Fruit fly (Drosophila melanogaster) whole organism, embryonic: ENCODE measurements around the gene kel.
A peak's percentile ranks its signal among the peaks of the same experiment; 100 is the strongest.

Experiments used
- CG10959 ChIP-seq: fragments of 200-800 bp; sonication (Bioruptor generic); IDR thresholded peaks from 2 replicates; pipeline ENCODE4 v1.3.6; 2022; ENCODE audit warnings: missing biosample characterization, missing genetic modification characterization
- CG12659 ChIP-seq: fragments of 200-800 bp; sonication (Bioruptor generic); optimal IDR thresholded peaks from 3 replicates; lab custom pipeline; 2017; ENCODE audit warnings: mild to moderate bottlenecking, missing biosample characterization, missing genetic modification reagents, missing genetic modification characterization
- CG12744 ChIP-seq: fragments of 200-800 bp; sonication (Bioruptor generic); optimal IDR thresholded peaks from 2 replicates; lab custom pipeline; 2016; ENCODE audit warnings: missing biosample characterization, missing genetic modification characterization
- CG15073 ChIP-seq: fragments of 200-800 bp; sonication (Bioruptor generic); optimal IDR thresholded peaks from 2 replicates; lab custom pipeline; 2016; ENCODE audit warnings: missing biosample characterization, missing genetic modification characterization
- CG15269 ChIP-seq: fragments of 200-800 bp; sonication (Bioruptor generic); optimal IDR thresholded peaks from 2 replicates; lab custom pipeline; 2018; ENCODE audit warnings: missing biosample characterization, mild to moderate bottlenecking, missing genetic modification characterization, moderate library complexity
- CG18262 ChIP-seq: fragments of 200-800 bp; optimal IDR thresholded peaks from 3 replicates; lab custom pipeline; 2019; ENCODE audit warnings: missing biosample characterization, mild to moderate bottlenecking, missing genetic modification characterization, moderate library complexity
- CG34376 ChIP-seq: fragments of 200-800 bp; sonication (Bioruptor generic); optimal IDR thresholded peaks from 2 replicates; lab custom pipeline; 2018; ENCODE audit warnings: missing biosample characterization, mild to moderate bottlenecking, missing genetic modification characterization
- CG4424 ChIP-seq: fragments of 200-800 bp; sonication (Bioruptor generic); optimal IDR thresholded peaks from 3 replicates; lab custom pipeline; 2016; ENCODE audit warnings: missing biosample characterization, missing genetic modification characterization
- CG4730 ChIP-seq: fragments of 200-800 bp; sonication (Bioruptor generic); IDR thresholded peaks from 2 replicates; pipeline ENCODE4 v1.3.6; 2022; ENCODE audit warnings: missing biosample characterization, missing genetic modification characterization
- CG4820 ChIP-seq: fragments of 200-800 bp; sonication (Bioruptor generic); optimal IDR thresholded peaks from 3 replicates; lab custom pipeline; 2016; ENCODE audit warnings: missing biosample characterization, missing genetic modification characterization
- CG6654 ChIP-seq: fragments of 200-800 bp; sonication (Bioruptor generic); optimal IDR thresholded peaks from 2 replicates; lab custom pipeline; 2017; ENCODE audit warnings: missing biosample characterization, mild to moderate bottlenecking, missing genetic modification characterization
- CG8924 ChIP-seq: fragments of 200-800 bp; optimal IDR thresholded peaks from 3 replicates; lab custom pipeline; 2019; ENCODE audit warnings: missing biosample characterization, mild to moderate bottlenecking, missing genetic modification characterization, moderate library complexity
- CG9876 ChIP-seq: fragments of 200-800 bp; sonication (Bioruptor generic); optimal IDR thresholded peaks from 2 replicates; lab custom pipeline; 2016; ENCODE audit warnings: missing biosample characterization, missing genetic modification characterization
- Fer2 ChIP-seq: fragments of 200-800 bp; sonication (Bioruptor generic); optimal IDR thresholded peaks from 2 replicates; lab custom pipeline; 2018; ENCODE audit warnings: missing biosample characterization, mild to moderate bottlenecking, missing genetic modification characterization, moderate library complexity
- GATAe ChIP-seq: fragments of 200-800 bp; sonication (Bioruptor generic); conservative IDR thresholded peaks from 2 replicates; pipeline ENCODE4 v1.3.6; 2022; ENCODE audit warnings: missing biosample characterization, missing genetic modification characterization
- Hey ChIP-seq: fragments of 200-800 bp; sonication (Bioruptor generic); optimal IDR thresholded peaks from 3 replicates; lab custom pipeline; 2018; ENCODE audit warnings: missing biosample characterization, mild to moderate bottlenecking, missing genetic modification characterization
- Lim3 ChIP-seq: fragments of 200-800 bp; sonication (Bioruptor generic); IDR thresholded peaks from 2 replicates; pipeline ENCODE4 v1.3.6; 2022; ENCODE audit warnings: missing biosample characterization, missing genetic modification characterization
- Med ChIP-seq: fragments of 200-800 bp; sonication (Bioruptor generic); peaks from one replicate; lab custom pipeline; 2016; ENCODE audit warnings: missing biosample characterization, missing genetic modification characterization, mild to moderate bottlenecking, inconsistent platforms, moderate library complexity
- Pdp1 ChIP-seq, 2 experiments: fragments of 200-800 bp; sonication (Bioruptor generic); optimal IDR thresholded peaks; 3 replicates each; lab custom pipeline; 2016; ENCODE audit warnings: missing biosample characterization in 2 of 2, missing genetic modification characterization in 2 of 2, mild to moderate bottlenecking in 1 of 2, moderate library complexity in 1 of 2
- Trl ChIP-seq, 3 experiments: fragments of >200 bp in 2 of 3; fragments of 200-800 bp in 1 of 3; sonication (Bioruptor generic) in 1 of 3; optimal IDR thresholded peaks; 2 replicates in 1 of 3; 3 replicates in 2 of 3; lab custom pipeline; 2016 to 2017; ENCODE audit warnings: missing biosample characterization in 1 of 3, missing genetic modification characterization in 1 of 3
- abd-A ChIP-seq: fragments of 200-800 bp; sonication (Bioruptor generic); optimal IDR thresholded peaks from 3 replicates; lab custom pipeline; 2019; ENCODE audit warnings: missing biosample characterization, mild to moderate bottlenecking, missing genetic modification characterization, moderate library complexity
- br ChIP-seq: fragments of >200 bp; optimal IDR thresholded peaks from 2 replicates; lab custom pipeline; 2017
- esg ChIP-seq: fragments of 200-800 bp; sonication (Bioruptor generic); conservative IDR thresholded peaks from 2 replicates; pipeline ENCODE4 v1.3.6; 2022; ENCODE audit warnings: missing biosample characterization, missing genetic modification characterization
- exex ChIP-seq: fragments of 200-800 bp; sonication (Bioruptor generic); optimal IDR thresholded peaks from 4 replicates; lab custom pipeline; 2018; ENCODE audit warnings: missing biosample characterization, mild to moderate bottlenecking, missing genetic modification characterization, moderate library complexity
- gce ChIP-seq: fragments of 200-800 bp; sonication (Bioruptor generic); IDR thresholded peaks from 3 replicates; pipeline ENCODE4 v1.3.6; 2022; ENCODE audit warnings: missing biosample characterization, missing genetic modification characterization
- grn ChIP-seq: fragments of 200-800 bp; sonication (Bioruptor generic); optimal IDR thresholded peaks from 3 replicates; lab custom pipeline; 2017; ENCODE audit warnings: missing biosample characterization, missing genetic modification characterization
- gsb-n ChIP-seq: fragments of 200-800 bp; sonication (Bioruptor generic); optimal IDR thresholded peaks from 3 replicates; lab custom pipeline; 2018; ENCODE audit warnings: missing biosample characterization, mild to moderate bottlenecking, missing genetic modification characterization
- lab ChIP-seq: fragments of 200-800 bp; sonication (Bioruptor generic); optimal IDR thresholded peaks from 3 replicates; lab custom pipeline; 2017; ENCODE audit warnings: missing biosample characterization, missing genetic modification characterization, mild to moderate bottlenecking, moderate library complexity, missing genetic modification reagents
- mirr ChIP-seq: fragments of 200-800 bp; sonication (Bioruptor generic); optimal IDR thresholded peaks from 3 replicates; lab custom pipeline; 2018; ENCODE audit warnings: missing biosample characterization, mild to moderate bottlenecking, missing genetic modification characterization
- pros ChIP-seq: fragments of 200-800 bp; sonication (Bioruptor generic); optimal IDR thresholded peaks from 3 replicates; lab custom pipeline; 2019; ENCODE audit warnings: missing biosample characterization, mild to moderate bottlenecking, missing genetic modification characterization, moderate library complexity
- sc ChIP-seq, 3 experiments: fragments of >200 bp in 2 of 3; fragments of 200-800 bp in 1 of 3; sonication (Bioruptor generic) in 1 of 3; optimal IDR thresholded peaks; 2 replicates in 2 of 3; 3 replicates in 1 of 3; lab custom pipeline; 2017; ENCODE audit warnings: mild to moderate bottlenecking in 1 of 3, missing biosample characterization in 1 of 3, missing genetic modification characterization in 1 of 3, missing genetic modification reagents in 1 of 3
- sens ChIP-seq: fragments of 200-800 bp; sonication (Bioruptor generic); peaks from one replicate; lab custom pipeline; 2016; ENCODE audit warnings: missing biosample characterization, missing genetic modification characterization
- sug ChIP-seq: fragments of 200-800 bp; optimal IDR thresholded peaks from 2 replicates; lab custom pipeline; 2019; ENCODE audit warnings: missing biosample characterization, mild to moderate bottlenecking, missing genetic modification characterization, moderate library complexity
- tap ChIP-seq: fragments of 200-800 bp; optimal IDR thresholded peaks from 3 replicates; lab custom pipeline; 2019; ENCODE audit warnings: missing biosample characterization, mild to moderate bottlenecking, missing genetic modification characterization, moderate library complexity
- wor ChIP-seq: fragments of 200-800 bp; sonication (Bioruptor generic); IDR thresholded peaks from 2 replicates; pipeline ENCODE4 v1.3.6; 2022; ENCODE audit warnings: missing biosample characterization, missing genetic modification characterization

kel gene

DNA sequence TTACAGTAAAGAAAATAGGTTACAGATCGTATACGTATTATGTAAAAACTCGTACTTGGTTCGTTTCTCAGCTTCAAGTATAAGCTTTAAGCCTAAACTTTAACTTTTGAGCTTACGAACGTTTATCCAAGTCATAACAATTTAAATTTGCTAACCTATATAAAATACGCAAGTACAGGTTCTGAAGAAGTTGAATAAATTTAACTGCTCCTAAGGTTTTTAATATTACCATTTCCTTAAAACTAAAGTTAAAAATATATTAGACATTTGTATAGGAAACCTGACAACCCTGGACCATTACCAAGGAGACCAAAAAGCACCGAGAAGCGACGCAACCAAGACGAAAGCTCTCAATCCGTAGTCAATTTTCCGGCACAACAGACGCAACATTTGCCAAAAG lies 18.2 kb downstream of the kel start, which contains the start of gene CG5758 (continued):
- TF ChIP-seq tap (tag; lab: Kevin White, UChicago) (no peak), Pdp1 (GFP tag; optimal IDR thresholded peaks at IDR 0.05; lab: Kevin White, UChicago) (peak in 1 of 2 experiments; percentile 64), gce (GFP tag; lab: Robert Waterston, UW) (no peak), sc (optimal IDR thresholded peaks at IDR 0.05; lab: Kevin White, UChicago) (no peak), sc (GFP tag; optimal IDR thresholded peaks at IDR 0.05; lab: Kevin White, UChicago) (no peak), Med (peak; percentile 91), CG12744 (GFP tag; lab: Kevin White, UChicago) (no peak), wor (no peak), gsb-n (tag; lab: Kevin White, UChicago) (no peak), CG18262 (tag; lab: Kevin White, UChicago) (no peak), esg (GFP tag; lab: Robert Waterston, UW) (no peak), CG4424 (peak; percentile 11), CG9876 (GFP tag; lab: Kevin White, UChicago) (no peak), CG6654 (no peak), CG12659 (peak; percentile 9), Hey (tag; lab: Kevin White, UChicago) (no peak)

DNA sequence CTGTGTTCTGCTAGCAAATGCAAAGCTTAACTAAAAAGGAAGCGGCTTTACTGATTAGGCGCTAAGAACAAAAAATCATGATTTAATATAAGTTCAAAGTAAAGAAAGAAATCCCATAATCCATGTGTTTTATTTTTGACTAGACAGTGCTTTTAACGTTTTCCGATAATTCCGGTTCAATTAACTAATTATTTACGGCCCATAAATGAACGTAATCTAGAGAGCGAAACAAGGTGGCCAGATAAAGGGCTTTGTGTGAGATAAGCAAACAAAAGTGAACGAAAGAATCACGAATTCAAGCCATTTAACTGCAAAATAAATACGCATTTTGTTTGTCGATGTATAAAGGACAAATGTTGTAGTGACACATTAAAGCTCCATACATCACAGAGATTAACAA lies 22.8 kb downstream of the kel start:
- TF ChIP-seq GATAe (GFP tag; lab: Robert Waterston, UW) (no peak; the same call in 1 of the 2 replicates), CG15269 (tag; lab: Kevin White, UChicago) (peak; percentile 1), sens (peak; percentile 39), CG34376 (GFP tag; lab: Kevin White, UChicago) (peak; percentile 35), exex (peak; percentile 91), Fer2 (tag; lab: Kevin White, UChicago) (no peak), mirr (peak; percentile 40), lab (GFP tag; lab: Kevin White, UChicago) (peak; percentile 2), sug (tag; lab: Kevin White, UChicago) (peak; percentile 43), CG4730 (no peak)
- TF ChIP-seq, all 482 proteins: peak for 7

DNA sequence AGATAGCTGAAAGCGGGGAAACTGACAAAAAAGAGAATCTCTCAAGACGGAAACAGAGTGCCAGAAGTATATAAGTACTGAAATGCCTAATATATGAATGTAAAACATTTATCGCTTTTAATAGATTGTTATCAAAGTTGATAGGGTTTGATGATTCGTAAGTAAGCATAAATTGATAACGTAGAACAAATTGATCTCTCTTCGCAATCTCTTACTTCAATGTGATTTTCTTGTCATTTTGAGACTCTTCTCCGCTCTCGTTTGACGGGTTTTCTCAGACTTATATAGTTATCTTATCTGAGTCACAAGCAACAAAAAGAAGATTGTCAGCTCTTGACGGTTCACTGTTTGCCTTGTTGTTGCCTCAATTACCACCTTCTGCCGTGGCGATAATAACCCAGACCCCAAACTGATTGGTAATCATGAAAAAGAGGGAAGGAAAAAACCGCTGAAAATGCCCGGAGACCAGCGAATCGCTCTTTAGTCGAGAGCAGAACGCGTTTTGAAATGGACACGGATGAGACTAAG lies 23.6 kb downstream of the kel start, which contains the start of gene CG15152:
Gene CG15152 (plus strand): TSS at position 372 of the 528 bp plus-strand sequence.
- TF ChIP-seq pros (GFP tag; lab: Kevin White, UChicago), result peak; percentile 61
- no peak for TF ChIP-seq CG4820 (GFP tag; lab: Kevin White, UChicago)
- peak; percentile 13 for TF ChIP-seq lab (GFP tag; lab: Kevin White, UChicago)
- TF ChIP-seq mirr, result peak; percentile 84
- TF ChIP-seq CG10959 (GFP tag; lab: Robert Waterston, UW), result no peak
- TF ChIP-seq exex, result peak; percentile 92
- TF ChIP-seq br (lab: Kevin White, UChicago), result no peak
- peak; percentile 79 for TF ChIP-seq sug (tag; lab: Kevin White, UChicago)
- no peak for TF ChIP-seq CG15073 (GFP tag; lab: Kevin White, UChicago)
- TF ChIP-seq Lim3 (GFP tag; lab: Robert Waterston, UW), result 0 out of 2 replicates have a peak, but pooled peaks have one; percentile 10
- TF ChIP-seq Trl (optimal IDR thresholded peaks at IDR 0.05; lab: Kevin White, UChicago), result peak in 1 of 2 experiments; percentile 43
- TF ChIP-seq Trl (GFP tag; optimal IDR thresholded peaks at IDR 0.05; lab: Kevin White, UChicago), result no peak
- no peak for TF ChIP-seq abd-A (tag; lab: Kevin White, UChicago)
- TF ChIP-seq grn (GFP tag; lab: Kevin White, UChicago), result peak; percentile 92
- peak; percentile 69 for TF ChIP-seq GATAe (GFP tag; lab: Robert Waterston, UW)
- TF ChIP-seq CG8924 (tag; lab: Kevin White, UChicago), result no peak
- TF ChIP-seq CG34376 (GFP tag; lab: Kevin White, UChicago), result peak; percentile 72
- TF ChIP-seq, all 482 proteins: peak for 10
